Worm (Caenorhabditis elegans) whole organism, L2 larva: ENCODE results near the gene selt-1.2.

Experiments
- C34F6.9 ChIP-seq: fragments of 150-350 bp; optimal IDR thresholded peaks from 2 replicates; lab custom pipeline; 2014; ENCODE audit warnings: missing biosample characterization, missing genetic modification characterization
- Y55F3AM.14 ChIP-seq: fragments of 200-800 bp; sonication (Bioruptor generic); optimal IDR thresholded peaks from 2 replicates; lab custom pipeline; 2018; ENCODE audit warnings: mild to moderate bottlenecking, missing genetic modification characterization, missing compliant biosample characterization
- ZK546.5 ChIP-seq: sonication (generic microtip); optimal IDR thresholded peaks from 2 replicates; lab custom pipeline; 2017; ENCODE audit warnings: missing biosample characterization, missing genetic modification characterization
- blmp-1 ChIP-seq: sonication (generic microtip); optimal IDR thresholded peaks from 2 replicates; lab custom pipeline; 2017; ENCODE audit warnings: missing genetic modification characterization, mild to moderate bottlenecking, missing compliant biosample characterization, antibody characterized with exemption, moderate library complexity; ENCODE audit not compliant: insufficient read depth
- ceh-16 ChIP-seq: fragments of 150-350 bp; optimal IDR thresholded peaks from 2 replicates; lab custom pipeline; 2014; ENCODE audit warnings: missing biosample characterization, missing genetic modification characterization
- ceh-82 ChIP-seq: fragments of 150-350 bp; optimal IDR thresholded peaks from 2 replicates; lab custom pipeline; 2014; ENCODE audit warnings: missing biosample characterization, missing genetic modification characterization
- crh-2 ChIP-seq: sonication (generic microtip); optimal IDR thresholded peaks from 2 replicates; lab custom pipeline; 2017; ENCODE audit warnings: missing biosample characterization, missing genetic modification characterization
- dmd-4 ChIP-seq: sonication (generic microtip); optimal IDR thresholded peaks from 2 replicates; lab custom pipeline; 2017; ENCODE audit warnings: missing biosample characterization, missing genetic modification characterization
- egl-27 ChIP-seq: sonication (generic microtip); optimal IDR thresholded peaks from 3 replicates; lab custom pipeline; 2017; ENCODE audit warnings: missing biosample characterization, missing genetic modification reagents, missing genetic modification characterization
- elt-3 ChIP-seq: sonication (generic microtip); optimal IDR thresholded peaks from 2 replicates; lab custom pipeline; 2017; ENCODE audit warnings: missing biosample characterization, missing genetic modification characterization
- lin-11 ChIP-seq: fragments of 150-350 bp; sonication (generic microtip); optimal IDR thresholded peaks from 2 replicates; lab custom pipeline; 2014; ENCODE audit warnings: missing biosample characterization, missing genetic modification characterization, inconsistent platforms, mixed read lengths
- lin-39 ChIP-seq: fragments of 150-350 bp; optimal IDR thresholded peaks from 2 replicates; lab custom pipeline; 2014; ENCODE audit warnings: missing biosample characterization, missing genetic modification reagents, missing genetic modification characterization
- lsy-2 ChIP-seq, 2 experiments: fragments of 150-350 bp in 1 of 2; sonication (generic microtip) in 1 of 2; optimal IDR thresholded peaks; 2 replicates each; lab custom pipeline; 2014 to 2017; ENCODE audit warnings: missing biosample characterization in 2 of 2, missing genetic modification characterization in 2 of 2
- mbf-1 ChIP-seq: sonication (generic microtip); optimal IDR thresholded peaks from 2 replicates; lab custom pipeline; 2017; ENCODE audit warnings: missing biosample characterization, missing genetic modification characterization
- mdl-1 ChIP-seq, 2 experiments: fragments of 150-350 bp in 1 of 2; sonication (generic microtip) in 1 of 2; optimal IDR thresholded peaks; 2 replicates each; lab custom pipeline; 2017; ENCODE audit warnings: missing biosample characterization in 2 of 2, missing genetic modification characterization in 2 of 2
- nhr-11 ChIP-seq: fragments of 150-350 bp; optimal IDR thresholded peaks from 2 replicates; lab custom pipeline; 2014; ENCODE audit warnings: missing biosample characterization, missing genetic modification characterization
- nhr-12 ChIP-seq: fragments of 150-350 bp; optimal IDR thresholded peaks from 2 replicates; lab custom pipeline; 2014; ENCODE audit warnings: missing biosample characterization, missing genetic modification characterization
- nhr-129 ChIP-seq: fragments of 150-350 bp; optimal IDR thresholded peaks from 2 replicates; lab custom pipeline; 2014; ENCODE audit warnings: missing biosample characterization, missing genetic modification characterization
- nhr-23 ChIP-seq: fragments of 150-350 bp; optimal IDR thresholded peaks from 2 replicates; lab custom pipeline; 2014; ENCODE audit warnings: missing biosample characterization, missing genetic modification reagents, missing genetic modification characterization
- nhr-237 ChIP-seq: fragments of 150-350 bp; optimal IDR thresholded peaks from 2 replicates; lab custom pipeline; 2014; ENCODE audit warnings: missing biosample characterization, missing genetic modification characterization
- nhr-25 ChIP-seq: fragments of 150-350 bp; sonication (generic microtip); optimal IDR thresholded peaks from 3 replicates; lab custom pipeline; 2014; ENCODE audit warnings: missing biosample characterization, missing genetic modification characterization
- nhr-6 ChIP-seq: fragments of 150-350 bp; optimal IDR thresholded peaks from 2 replicates; lab custom pipeline; 2014; ENCODE audit warnings: missing biosample characterization, missing genetic modification characterization
- nhr-77 ChIP-seq: fragments of 150-350 bp; optimal IDR thresholded peaks from 2 replicates; lab custom pipeline; 2014; ENCODE audit warnings: missing biosample characterization, missing genetic modification characterization
- skn-1 ChIP-seq: sonication (generic microtip); optimal IDR thresholded peaks from 2 replicates; lab custom pipeline; 2017; ENCODE audit warnings: missing biosample characterization, missing genetic modification characterization
- sma-3 ChIP-seq: sonication (generic microtip); optimal IDR thresholded peaks from 2 replicates; lab custom pipeline; 2016; ENCODE audit warnings: missing genetic modification reagents, missing genetic modification characterization, missing compliant biosample characterization
- sma-9 ChIP-seq, 2 experiments: fragments of 150-350 bp in 1 of 2; sonication (generic microtip) in 1 of 2; optimal IDR thresholded peaks; 2 replicates each; lab custom pipeline; 2014 to 2016; ENCODE audit warnings: missing genetic modification characterization in 2 of 2, mild to moderate bottlenecking in 1 of 2, missing biosample characterization in 1 of 2, missing compliant biosample characterization in 1 of 2, missing genetic modification reagents in 1 of 2, moderate library complexity in 1 of 2
- unc-39 ChIP-seq: fragments of 150-350 bp; optimal IDR thresholded peaks from 2 replicates; lab custom pipeline; 2014; ENCODE audit warnings: missing biosample characterization, missing genetic modification characterization
- zag-1 ChIP-seq: fragments of 150-350 bp; optimal IDR thresholded peaks from 2 replicates; lab custom pipeline; 2014; ENCODE audit warnings: missing biosample characterization, missing genetic modification characterization
- ztf-4 ChIP-seq: fragments of 150-350 bp; optimal IDR thresholded peaks from 2 replicates; lab custom pipeline; 2014; ENCODE audit warnings: missing biosample characterization, missing genetic modification characterization

Gene selt-1.2

ce11 chrV:10770026-10770425 is 22.9 kb upstream of the selt-1.2 start, which contains the start of the genes D1054.1 and pas-2:
Gene D1054.1, minus strand, starts transcription at chrV:10770217.
Gene pas-2, plus strand, starts transcription at chrV:10770368.
- TF ChIP-seq C34F6.9 (tag; lab: Kevin White, UChicago) = peak; percentile 50
- peak; percentile 81 for TF ChIP-seq skn-1 (tag; lab: Kevin White, UChicago)
- TF ChIP-seq lsy-2 (tag; optimal IDR thresholded peaks at IDR 0.05; lab: Kevin White, UChicago) = peak in 1 of 2 experiments; percentile 36
- no peak for TF ChIP-seq nhr-12
- TF ChIP-seq crh-2 = peak; percentile 24

ce11 chrV:10768892-10769291 is 21.7 kb upstream of the selt-1.2 start:
- no peak for TF ChIP-seq nhr-77 (tag; lab: Kevin White, UChicago)
- no peak for TF ChIP-seq nhr-23 (tag; lab: Kevin White, UChicago)

- TF ChIP-seq mbf-1 (tag; lab: Kevin White, UChicago) (no peak), ztf-4 (no peak), elt-3 (tag; lab: Kevin White, UChicago) (no peak), ceh-16 (tag; lab: Kevin White, UChicago) (no peak), sma-9 (GFP tag; optimal IDR thresholded peaks at IDR 0.05; lab: Kevin White, UChicago) (no peak), sma-9 (tag; optimal IDR thresholded peaks at IDR 0.05; lab: Kevin White, UChicago) (no peak), nhr-25 (no peak), blmp-1 (tag; lab: Kevin White, UChicago) (no peak), lin-11 (no peak), Y55F3AM.14 (GFP tag; lab: Kevin White, UChicago) (no peak), crh-2 (no peak), nhr-11 (tag; lab: Kevin White, UChicago) (no peak), zag-1 (tag; lab: Kevin White, UChicago) (no peak), nhr-23 (tag; lab: Kevin White, UChicago) (no peak), ZK546.5 (tag; lab: Kevin White, UChicago) (no peak), nhr-6 (tag; lab: Kevin White, UChicago) (no peak), nhr-237 (tag; lab: Kevin White, UChicago) (no peak), egl-27 (tag; lab: Kevin White, UChicago) (no peak)
Observed at ce11 chrV:10764066-10764465, 16.9 kb upstream of the selt-1.2 start, which contains the start of gene ocr-1. Gene ocr-1, plus strand, starts transcription at chrV:10764366.

- TF ChIP-seq egl-27 (tag; lab: Kevin White, UChicago) (no peak), crh-2 (no peak), nhr-11 (tag; lab: Kevin White, UChicago) (no peak), unc-39 (tag; lab: Kevin White, UChicago) (no peak), sma-3 (GFP tag; lab: Kevin White, UChicago) (no peak)
Observed at ce11 chrV:10762695-10763094, 15.5 kb upstream of the selt-1.2 start, which contains the start of gene sre-6. Gene sre-6, minus strand, starts transcription at chrV:10762795.

ce11 chrV:10760839-10761238 is 13.7 kb upstream of the selt-1.2 start:
- peak; percentile 31 for TF ChIP-seq nhr-25
- no peak for TF ChIP-seq lsy-2 (tag; optimal IDR thresholded peaks at IDR 0.05; lab: Kevin White, UChicago)
- no peak for TF ChIP-seq ceh-82 (tag; lab: Kevin White, UChicago)
- no peak for TF ChIP-seq blmp-1 (tag; lab: Kevin White, UChicago)

- TF ChIP-seq blmp-1 (tag; lab: Kevin White, UChicago) = peak; percentile 27
- TF ChIP-seq nhr-25 = peak; percentile 21
- TF ChIP-seq dmd-4 (tag; lab: Kevin White, UChicago) = no peak
- no peak for TF ChIP-seq lin-39
- TF ChIP-seq C34F6.9 (tag; lab: Kevin White, UChicago) = no peak
- TF ChIP-seq mdl-1 (tag; optimal IDR thresholded peaks at IDR 0.05; lab: Kevin White, UChicago) = no peak
Observed at ce11 chrV:10758658-10759057, 11.5 kb upstream of the selt-1.2 start, which contains the start of gene F28H7.8. Gene F28H7.8, plus strand, starts transcription at chrV:10758958.

- TF ChIP-seq sma-9 (GFP tag; optimal IDR thresholded peaks at IDR 0.05; lab: Kevin White, UChicago) (peak; percentile 0), sma-9 (tag; optimal IDR thresholded peaks at IDR 0.05; lab: Kevin White, UChicago) (no peak), nhr-237 (tag; lab: Kevin White, UChicago) (no peak), nhr-25 (peak; percentile 74), nhr-129 (peak; percentile 35), ceh-16 (tag; lab: Kevin White, UChicago) (no peak), blmp-1 (tag; lab: Kevin White, UChicago) (peak; percentile 48)
- TF ChIP-seq, all 48 proteins: peak for 4
Observed at ce11 chrV:10757128-10757527, 10.0 kb upstream of the selt-1.2 start.
